Worm (Caenorhabditis elegans) whole organism, L2 larva: ENCODE results near the gene ntl-9.

Experiments used
- C34F6.9 ChIP-seq: fragments of 150-350 bp; optimal IDR thresholded peaks from 2 replicates; lab custom pipeline; 2014; ENCODE audit warnings: missing biosample characterization, missing genetic modification characterization
- F13H6.1 ChIP-seq: sonication (generic microtip); optimal IDR thresholded peaks from 2 replicates; lab custom pipeline; 2016; ENCODE audit warnings: missing genetic modification characterization, missing compliant biosample characterization
- Y55F3AM.14 ChIP-seq: fragments of 200-800 bp; sonication (Bioruptor generic); optimal IDR thresholded peaks from 2 replicates; lab custom pipeline; 2018; ENCODE audit warnings: mild to moderate bottlenecking, missing genetic modification characterization, missing compliant biosample characterization
- ZK546.5 ChIP-seq: sonication (generic microtip); optimal IDR thresholded peaks from 2 replicates; lab custom pipeline; 2017; ENCODE audit warnings: missing biosample characterization, missing genetic modification characterization
- aly-2 ChIP-seq: fragments of 150-350 bp; optimal IDR thresholded peaks from 2 replicates; lab custom pipeline; 2014; ENCODE audit warnings: missing biosample characterization, missing genetic modification characterization
- blmp-1 ChIP-seq: sonication (generic microtip); optimal IDR thresholded peaks from 2 replicates; lab custom pipeline; 2017; ENCODE audit warnings: missing genetic modification characterization, mild to moderate bottlenecking, missing compliant biosample characterization, antibody characterized with exemption, moderate library complexity; ENCODE audit not compliant: insufficient read depth
- ceh-16 ChIP-seq: fragments of 150-350 bp; optimal IDR thresholded peaks from 2 replicates; lab custom pipeline; 2014; ENCODE audit warnings: missing biosample characterization, missing genetic modification characterization
- ceh-82 ChIP-seq: fragments of 150-350 bp; optimal IDR thresholded peaks from 2 replicates; lab custom pipeline; 2014; ENCODE audit warnings: missing biosample characterization, missing genetic modification characterization
- dmd-4 ChIP-seq: sonication (generic microtip); optimal IDR thresholded peaks from 2 replicates; lab custom pipeline; 2017; ENCODE audit warnings: missing biosample characterization, missing genetic modification characterization
- egl-27 ChIP-seq: sonication (generic microtip); optimal IDR thresholded peaks from 3 replicates; lab custom pipeline; 2017; ENCODE audit warnings: missing biosample characterization, missing genetic modification reagents, missing genetic modification characterization
- elt-3 ChIP-seq: sonication (generic microtip); optimal IDR thresholded peaks from 2 replicates; lab custom pipeline; 2017; ENCODE audit warnings: missing biosample characterization, missing genetic modification characterization
- fos-1 ChIP-seq: fragments of 150-350 bp; optimal IDR thresholded peaks from 2 replicates; lab custom pipeline; 2014; ENCODE audit warnings: missing biosample characterization, missing genetic modification characterization
- gmeb-1 ChIP-seq: fragments of 150-350 bp; optimal IDR thresholded peaks from 2 replicates; lab custom pipeline; 2014; ENCODE audit warnings: missing biosample characterization, missing genetic modification characterization
- lin-11 ChIP-seq: fragments of 150-350 bp; sonication (generic microtip); optimal IDR thresholded peaks from 2 replicates; lab custom pipeline; 2014; ENCODE audit warnings: missing biosample characterization, missing genetic modification characterization, inconsistent platforms, mixed read lengths
- lin-13 ChIP-seq: fragments of 150-350 bp; optimal IDR thresholded peaks from 2 replicates; lab custom pipeline; 2014; ENCODE audit warnings: missing biosample characterization, missing genetic modification reagents, missing genetic modification characterization
- lin-39 ChIP-seq: fragments of 150-350 bp; optimal IDR thresholded peaks from 2 replicates; lab custom pipeline; 2014; ENCODE audit warnings: missing biosample characterization, missing genetic modification reagents, missing genetic modification characterization
- lsy-2 ChIP-seq, 2 experiments: fragments of 150-350 bp in 1 of 2; sonication (generic microtip) in 1 of 2; optimal IDR thresholded peaks; 2 replicates each; lab custom pipeline; 2014 to 2017; ENCODE audit warnings: missing biosample characterization in 2 of 2, missing genetic modification characterization in 2 of 2
- mab-5 ChIP-seq: fragments of 150-350 bp; optimal IDR thresholded peaks from 2 replicates; lab custom pipeline; 2014; ENCODE audit warnings: missing biosample characterization, missing genetic modification characterization
- mbf-1 ChIP-seq: sonication (generic microtip); optimal IDR thresholded peaks from 2 replicates; lab custom pipeline; 2017; ENCODE audit warnings: missing biosample characterization, missing genetic modification characterization
- mdl-1 ChIP-seq, 2 experiments: fragments of 150-350 bp in 1 of 2; sonication (generic microtip) in 1 of 2; optimal IDR thresholded peaks; 2 replicates each; lab custom pipeline; 2017; ENCODE audit warnings: missing biosample characterization in 2 of 2, missing genetic modification characterization in 2 of 2
- nhr-11 ChIP-seq: fragments of 150-350 bp; optimal IDR thresholded peaks from 2 replicates; lab custom pipeline; 2014; ENCODE audit warnings: missing biosample characterization, missing genetic modification characterization
- nhr-12 ChIP-seq: fragments of 150-350 bp; optimal IDR thresholded peaks from 2 replicates; lab custom pipeline; 2014; ENCODE audit warnings: missing biosample characterization, missing genetic modification characterization
- nhr-21 ChIP-seq: fragments of 150-350 bp; optimal IDR thresholded peaks from 2 replicates; lab custom pipeline; 2014; ENCODE audit warnings: missing biosample characterization, missing genetic modification characterization
- nhr-23 ChIP-seq: fragments of 150-350 bp; optimal IDR thresholded peaks from 2 replicates; lab custom pipeline; 2014; ENCODE audit warnings: missing biosample characterization, missing genetic modification reagents, missing genetic modification characterization
- nhr-237 ChIP-seq: fragments of 150-350 bp; optimal IDR thresholded peaks from 2 replicates; lab custom pipeline; 2014; ENCODE audit warnings: missing biosample characterization, missing genetic modification characterization
- nhr-25 ChIP-seq: fragments of 150-350 bp; sonication (generic microtip); optimal IDR thresholded peaks from 3 replicates; lab custom pipeline; 2014; ENCODE audit warnings: missing biosample characterization, missing genetic modification characterization
- nhr-77 ChIP-seq: fragments of 150-350 bp; optimal IDR thresholded peaks from 2 replicates; lab custom pipeline; 2014; ENCODE audit warnings: missing biosample characterization, missing genetic modification characterization
- sem-4 ChIP-seq: fragments of 150-350 bp; optimal IDR thresholded peaks from 2 replicates; lab custom pipeline; 2014; ENCODE audit warnings: missing biosample characterization, missing genetic modification reagents, missing genetic modification characterization
- skn-1 ChIP-seq: sonication (generic microtip); optimal IDR thresholded peaks from 2 replicates; lab custom pipeline; 2017; ENCODE audit warnings: missing biosample characterization, missing genetic modification characterization
- sma-3 ChIP-seq: sonication (generic microtip); optimal IDR thresholded peaks from 2 replicates; lab custom pipeline; 2016; ENCODE audit warnings: missing genetic modification reagents, missing genetic modification characterization, missing compliant biosample characterization
- sma-9 ChIP-seq, 2 experiments: fragments of 150-350 bp in 1 of 2; sonication (generic microtip) in 1 of 2; optimal IDR thresholded peaks; 2 replicates each; lab custom pipeline; 2014 to 2016; ENCODE audit warnings: missing genetic modification characterization in 2 of 2, mild to moderate bottlenecking in 1 of 2, missing biosample characterization in 1 of 2, missing compliant biosample characterization in 1 of 2, missing genetic modification reagents in 1 of 2, moderate library complexity in 1 of 2
- snpc-4 ChIP-seq: fragments of 150-350 bp; optimal IDR thresholded peaks from 2 replicates; lab custom pipeline; 2014; ENCODE audit warnings: missing biosample characterization, missing genetic modification characterization
- unc-39 ChIP-seq: fragments of 150-350 bp; optimal IDR thresholded peaks from 2 replicates; lab custom pipeline; 2014; ENCODE audit warnings: missing biosample characterization, missing genetic modification characterization
- unc-55 ChIP-seq: fragments of 150-350 bp; sonication (generic microtip); optimal IDR thresholded peaks from 3 replicates; lab custom pipeline; 2014; ENCODE audit warnings: missing biosample characterization, missing genetic modification reagents, missing genetic modification characterization
- unc-62 ChIP-seq: fragments of 150-350 bp; optimal IDR thresholded peaks from 2 replicates; lab custom pipeline; 2014; ENCODE audit warnings: missing biosample characterization, missing genetic modification reagents, missing genetic modification characterization
- ztf-1 ChIP-seq: fragments of 200-800 bp; sonication (Bioruptor generic); conservative IDR thresholded peaks from 2 replicates; pipeline ENCODE4 v1.3.6; 2022; ENCODE audit warnings: missing genetic modification characterization, missing compliant biosample characterization
- ztf-11 ChIP-seq: sonication (generic microtip); optimal IDR thresholded peaks from 2 replicates; lab custom pipeline; 2017; ENCODE audit warnings: missing biosample characterization, missing genetic modification characterization
- ztf-4 ChIP-seq: fragments of 150-350 bp; optimal IDR thresholded peaks from 2 replicates; lab custom pipeline; 2014; ENCODE audit warnings: missing biosample characterization, missing genetic modification characterization

Gene ntl-9

DNA sequence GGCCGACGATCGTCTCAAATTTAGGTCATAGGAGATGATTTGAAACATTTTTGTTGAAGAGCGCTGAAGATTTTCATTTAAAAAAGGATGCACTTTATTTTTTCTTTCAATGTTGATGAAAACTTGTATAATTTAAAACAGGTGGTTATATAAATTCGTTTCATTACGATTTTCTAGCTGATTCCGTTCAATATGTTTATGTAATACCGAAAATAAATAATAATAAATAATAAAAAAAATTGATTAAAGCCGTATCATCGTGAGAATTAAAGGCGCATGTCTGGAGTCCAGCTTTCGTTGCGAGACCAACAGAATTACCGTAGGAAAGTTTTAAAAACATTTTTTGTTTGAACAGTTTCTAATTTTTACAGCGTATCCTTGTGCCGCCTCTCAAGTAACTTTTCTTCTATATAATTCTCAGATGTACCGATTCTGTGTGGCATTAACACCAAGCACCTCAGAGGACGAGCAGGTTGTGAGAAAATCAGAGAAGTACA is 12.1 kb upstream of the ntl-9 start, which contains the start of the genes C26E6.12 and eri-9:
C26E6.12 (minus strand) TSS at position 51 of the 497 bp plus-strand sequence.
eri-9 (plus strand) TSS at position 248 of the 497 bp plus-strand sequence.
- TF ChIP-seq nhr-237 (tag; lab: Kevin White, UChicago) = no peak
- TF ChIP-seq aly-2 (tag; lab: Kevin White, UChicago) = no peak
- no peak for TF ChIP-seq C34F6.9 (tag; lab: Kevin White, UChicago)
- TF ChIP-seq fos-1 = no peak
- no peak for TF ChIP-seq mbf-1 (tag; lab: Kevin White, UChicago)
- no peak for TF ChIP-seq lin-13 (GFP tag; lab: Kevin White, UChicago)
- TF ChIP-seq nhr-12 (tag; lab: Kevin White, UChicago) = no peak
- no peak for TF ChIP-seq nhr-11
- no peak for TF ChIP-seq mab-5 (tag; lab: Kevin White, UChicago)
- no peak for TF ChIP-seq sma-9 (GFP tag; optimal IDR thresholded peaks at IDR 0.05; lab: Kevin White, UChicago)
- TF ChIP-seq sma-9 (tag; optimal IDR thresholded peaks at IDR 0.05; lab: Kevin White, UChicago) = no peak
- no peak for TF ChIP-seq skn-1 (tag; lab: Kevin White, UChicago)
- no peak for TF ChIP-seq ZK546.5 (tag; lab: Kevin White, UChicago)
- TF ChIP-seq elt-3 = no peak
- TF ChIP-seq snpc-4 (tag; lab: Kevin White, UChicago) = no peak
- no peak for TF ChIP-seq ztf-4 (tag; lab: Kevin White, UChicago)
- no peak for TF ChIP-seq unc-39 (tag; lab: Kevin White, UChicago)
- TF ChIP-seq ztf-1 (GFP tag; lab: Robert Waterston, UW) = no peak
- TF ChIP-seq nhr-23 (tag; lab: Kevin White, UChicago) = no peak
- TF ChIP-seq lsy-2 (tag; optimal IDR thresholded peaks at IDR 0.05; lab: Kevin White, UChicago) = no peak
- no peak for TF ChIP-seq lin-11 (tag; lab: Kevin White, UChicago)

DNA sequence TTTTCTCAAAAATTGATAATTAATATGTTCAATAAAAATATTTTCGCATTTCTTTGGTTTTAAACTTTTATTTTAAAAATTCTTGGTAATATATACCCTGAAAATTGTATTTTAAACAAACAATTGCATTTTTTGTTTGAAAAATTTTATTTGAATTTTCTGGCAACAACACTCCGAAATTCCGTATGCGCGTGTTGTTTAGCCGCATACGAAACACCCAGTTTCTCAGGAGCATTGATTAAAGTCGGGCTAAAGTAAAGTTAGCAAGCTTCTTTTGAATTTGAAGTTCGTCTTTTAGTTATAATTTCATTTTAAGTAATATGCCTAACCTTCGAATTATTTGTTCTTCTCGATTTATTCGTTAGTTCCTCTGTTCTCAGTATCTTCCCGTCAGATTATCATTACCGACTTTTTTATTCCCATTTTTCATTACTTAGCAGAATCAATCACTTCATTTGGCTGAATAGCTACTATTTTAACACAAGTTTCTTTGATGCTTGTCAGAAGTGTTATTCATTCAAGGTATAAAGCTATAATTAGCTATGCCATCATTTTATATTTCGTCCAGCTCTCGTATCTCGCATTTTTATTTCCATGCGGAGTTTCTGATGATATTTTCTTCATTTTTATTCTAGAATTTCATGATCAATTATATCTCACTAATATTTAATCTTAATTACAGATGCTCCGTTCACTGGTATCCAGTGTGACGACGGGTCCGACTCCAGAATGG is 9.3 kb upstream of the ntl-9 start, which contains the start of gene mrps-18C:
mrps-18C (plus strand) TSS at position 683 of the 733 bp plus-strand sequence.
- TF ChIP-seq sma-9 (GFP tag; optimal IDR thresholded peaks at IDR 0.05; lab: Kevin White, UChicago) = no peak
- TF ChIP-seq sma-9 (tag; optimal IDR thresholded peaks at IDR 0.05; lab: Kevin White, UChicago) = no peak
- TF ChIP-seq C34F6.9 (tag; lab: Kevin White, UChicago) = peak; percentile 44
- no peak for TF ChIP-seq blmp-1 (tag; lab: Kevin White, UChicago)
- no peak for TF ChIP-seq Y55F3AM.14 (GFP tag; lab: Kevin White, UChicago)
- peak; percentile 50 for TF ChIP-seq gmeb-1
- no peak for TF ChIP-seq ceh-16 (tag; lab: Kevin White, UChicago)
- TF ChIP-seq ztf-11 (tag; lab: Kevin White, UChicago) = no peak
- peak; percentile 52 for TF ChIP-seq unc-55
- no peak for TF ChIP-seq skn-1 (tag; lab: Kevin White, UChicago)
- no peak for TF ChIP-seq nhr-237 (tag; lab: Kevin White, UChicago)
- TF ChIP-seq F13H6.1 (tag; lab: Kevin White, UChicago) = no peak
- TF ChIP-seq ZK546.5 (tag; lab: Kevin White, UChicago) = no peak
- no peak for TF ChIP-seq mab-5 (tag; lab: Kevin White, UChicago)
- TF ChIP-seq mbf-1 (tag; lab: Kevin White, UChicago) = no peak
- no peak for TF ChIP-seq nhr-25 (tag; lab: Kevin White, UChicago)
- TF ChIP-seq ceh-82 (tag; lab: Kevin White, UChicago) = no peak
- TF ChIP-seq lin-13 (GFP tag; lab: Kevin White, UChicago) = no peak
- no peak for TF ChIP-seq snpc-4 (tag; lab: Kevin White, UChicago)
- no peak for TF ChIP-seq sem-4
- no peak for TF ChIP-seq unc-62 (GFP tag; lab: Kevin White, UChicago)
- TF ChIP-seq nhr-23 (tag; lab: Kevin White, UChicago) = no peak
- TF ChIP-seq dmd-4 (tag; lab: Kevin White, UChicago) = no peak
- TF ChIP-seq egl-27 = no peak
- no peak for TF ChIP-seq nhr-77 (tag; lab: Kevin White, UChicago)
- peak in 1 of 2 experiments; percentile 53 for TF ChIP-seq lsy-2 (tag; optimal IDR thresholded peaks at IDR 0.05; lab: Kevin White, UChicago)
- no peak for TF ChIP-seq lin-11 (tag; lab: Kevin White, UChicago)
- no peak for TF ChIP-seq elt-3
- TF ChIP-seq nhr-11 = no peak
- no peak for TF ChIP-seq nhr-21 (tag; lab: Kevin White, UChicago)

DNA sequence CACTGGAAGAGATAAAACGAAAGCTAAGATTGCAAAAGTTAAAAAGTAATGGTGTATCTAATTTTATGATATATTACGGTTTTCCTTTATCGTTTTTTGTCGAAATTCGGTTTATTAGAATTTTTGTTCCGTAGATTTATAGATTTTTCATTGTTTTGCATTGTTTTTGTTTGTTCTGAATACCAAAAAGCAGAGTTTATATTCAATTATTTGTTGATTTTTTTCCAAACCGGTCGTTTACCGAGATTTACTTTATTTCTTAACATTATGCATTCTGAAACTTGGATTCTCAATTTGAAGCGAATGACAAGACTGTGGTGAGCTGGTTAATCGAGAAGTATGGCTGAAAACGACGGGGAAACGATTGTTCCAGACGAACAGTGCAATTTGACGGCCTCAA is 7.3 kb upstream of the ntl-9 start, which contains the start of gene fsn-1:
fsn-1 (plus strand) TSS at position 301 of the 400 bp plus-strand sequence.
- no peak for TF ChIP-seq nhr-237 (tag; lab: Kevin White, UChicago)
- TF ChIP-seq mdl-1 (tag; optimal IDR thresholded peaks at IDR 0.05; lab: Kevin White, UChicago) = no peak
- TF ChIP-seq ztf-4 (tag; lab: Kevin White, UChicago) = no peak
- no peak for TF ChIP-seq sma-3 (GFP tag; lab: Kevin White, UChicago)
- TF ChIP-seq nhr-77 (tag; lab: Kevin White, UChicago) = no peak
- no peak for TF ChIP-seq F13H6.1 (tag; lab: Kevin White, UChicago)
- no peak for TF ChIP-seq sem-4
- no peak for TF ChIP-seq skn-1 (tag; lab: Kevin White, UChicago)
- no peak for TF ChIP-seq nhr-25 (tag; lab: Kevin White, UChicago)
- TF ChIP-seq ztf-11 (tag; lab: Kevin White, UChicago) = no peak
- no peak for TF ChIP-seq lin-39 (tag; lab: Kevin White, UChicago)
- TF ChIP-seq unc-55 = no peak
- no peak for TF ChIP-seq elt-3
- TF ChIP-seq, all 48 proteins: peak for 0
